Fruit fly (Drosophila melanogaster) whole organism, prepupa: Measurements from ENCODE around the gene TSG101.

Source experiments
- CG10631 ChIP-seq: fragments of 200-800 bp; sonication (Bioruptor generic); optimal IDR thresholded peaks from 2 replicates; lab custom pipeline; 2016; ENCODE audit warnings: missing biosample characterization, missing genetic modification characterization
- CG11762 ChIP-seq: fragments of 200-800 bp; sonication (Bioruptor generic); optimal IDR thresholded peaks from 3 replicates; lab custom pipeline; 2016; ENCODE audit warnings: missing biosample characterization, missing genetic modification characterization; ENCODE audit not compliant: insufficient read depth
- CG16779 ChIP-seq: fragments of 200-800 bp; sonication (Bioruptor generic); optimal IDR thresholded peaks from 3 replicates; lab custom pipeline; 2017; ENCODE audit warnings: missing biosample characterization, mild to moderate bottlenecking, missing genetic modification characterization
- CG8119 ChIP-seq: fragments of 200-800 bp; sonication (Bioruptor generic); IDR thresholded peaks from 3 replicates; pipeline ENCODE4 v1.3.6; 2022; ENCODE audit warnings: missing biosample characterization, missing genetic modification characterization
- CG8319 ChIP-seq: fragments of 200-800 bp; sonication (Bioruptor generic); optimal IDR thresholded peaks from 3 replicates; lab custom pipeline; 2016; ENCODE audit warnings: missing biosample characterization, missing genetic modification characterization
- Ets21C ChIP-seq: fragments of 200-800 bp; sonication (Bioruptor generic); optimal IDR thresholded peaks from 3 replicates; lab custom pipeline; 2016; ENCODE audit warnings: missing biosample characterization, missing genetic modification characterization
- Sox102F ChIP-seq: fragments of 200-800 bp; sonication (Bioruptor generic); optimal IDR thresholded peaks from 2 replicates; lab custom pipeline; 2016; ENCODE audit warnings: missing biosample characterization, mild to moderate bottlenecking, missing genetic modification characterization
- eg ChIP-seq: fragments of 200-800 bp; sonication (Bioruptor generic); IDR thresholded peaks from 3 replicates; pipeline ENCODE4 v1.3.6; 2022; ENCODE audit warnings: missing biosample characterization, missing genetic modification characterization
- lz ChIP-seq: fragments of 200-800 bp; sonication (Bioruptor generic); optimal IDR thresholded peaks from 3 replicates; lab custom pipeline; 2016; ENCODE audit warnings: missing biosample characterization, missing genetic modification characterization
- ss ChIP-seq, 2 experiments: fragments of 200-800 bp; sonication (Bioruptor generic); optimal IDR thresholded peaks; 2 replicates in 1 of 2; 3 replicates in 1 of 2; lab custom pipeline; 2017 to 2018; ENCODE audit warnings: mild to moderate bottlenecking in 2 of 2, missing biosample characterization in 2 of 2, missing genetic modification characterization in 2 of 2, moderate library complexity in 1 of 2

DNA sequence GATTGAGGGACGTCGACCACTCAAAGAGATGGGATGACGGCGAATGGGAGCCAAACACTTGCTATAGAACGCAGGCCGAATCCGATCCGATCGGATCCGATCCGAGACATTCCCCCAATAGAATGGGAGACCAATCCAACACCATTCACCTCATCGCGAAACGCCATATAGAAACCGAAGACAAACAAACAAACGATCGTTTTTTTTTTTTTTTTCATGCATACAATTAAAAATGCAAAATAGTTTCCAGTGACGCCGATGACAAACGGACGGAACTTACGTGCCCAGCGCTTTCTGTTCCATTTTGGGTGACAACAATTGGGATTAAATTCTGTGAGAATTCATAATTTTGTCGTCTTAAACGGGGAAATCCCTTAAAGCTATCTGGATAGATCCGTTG lies 28.1 kb upstream of the TSG101 start:
- no peak for TF ChIP-seq CG8319
- no peak for TF ChIP-seq Sox102F (GFP tag; lab: Kevin White, UChicago)
- no peak for TF ChIP-seq CG10631 (GFP tag; lab: Kevin White, UChicago)
- TF ChIP-seq lz (GFP tag; lab: Kevin White, UChicago), result no peak
- TF ChIP-seq CG8119 (GFP tag; lab: Robert Waterston, UW), result no peak
- no peak for TF ChIP-seq eg (GFP tag; lab: Robert Waterston, UW)
- TF ChIP-seq CG16779 (tag; lab: Kevin White, UChicago), result no peak
- no peak for TF ChIP-seq CG11762 (GFP tag; lab: Kevin White, UChicago)
- no peak for TF ChIP-seq ss (GFP tag; optimal IDR thresholded peaks at IDR 0.05; lab: Kevin White, UChicago)
- no peak for TF ChIP-seq Ets21C (GFP tag; lab: Kevin White, UChicago)
